Worm (Caenorhabditis elegans) whole organism, L2 larva: ENCODE data around the gene hda-1.

Source experiments
- F13H6.1 ChIP-seq: sonication (generic microtip); optimal IDR thresholded peaks from 2 replicates; lab custom pipeline; 2016; ENCODE audit warnings: missing genetic modification characterization, missing compliant biosample characterization
- aly-2 ChIP-seq: fragments of 150-350 bp; optimal IDR thresholded peaks from 2 replicates; lab custom pipeline; 2014; ENCODE audit warnings: missing biosample characterization, missing genetic modification characterization
- ama-1 ChIP-seq: fragments of 150-350 bp; optimal IDR thresholded peaks from 2 replicates; lab custom pipeline; 2018; ENCODE audit warnings: inconsistent platforms
- crh-2 ChIP-seq: sonication (generic microtip); optimal IDR thresholded peaks from 2 replicates; lab custom pipeline; 2017; ENCODE audit warnings: missing biosample characterization, missing genetic modification characterization
- egl-27 ChIP-seq: sonication (generic microtip); optimal IDR thresholded peaks from 3 replicates; lab custom pipeline; 2017; ENCODE audit warnings: missing biosample characterization, missing genetic modification reagents, missing genetic modification characterization
- elt-3 ChIP-seq: sonication (generic microtip); optimal IDR thresholded peaks from 2 replicates; lab custom pipeline; 2017; ENCODE audit warnings: missing biosample characterization, missing genetic modification characterization
- lin-39 ChIP-seq: fragments of 150-350 bp; optimal IDR thresholded peaks from 2 replicates; lab custom pipeline; 2014; ENCODE audit warnings: missing biosample characterization, missing genetic modification reagents, missing genetic modification characterization
- lsy-2 ChIP-seq, 2 experiments: fragments of 150-350 bp in 1 of 2; sonication (generic microtip) in 1 of 2; optimal IDR thresholded peaks; 2 replicates each; lab custom pipeline; 2014 to 2017; ENCODE audit warnings: missing biosample characterization in 2 of 2, missing genetic modification characterization in 2 of 2
- nhr-11 ChIP-seq: fragments of 150-350 bp; optimal IDR thresholded peaks from 2 replicates; lab custom pipeline; 2014; ENCODE audit warnings: missing biosample characterization, missing genetic modification characterization
- unc-62 ChIP-seq: fragments of 150-350 bp; optimal IDR thresholded peaks from 2 replicates; lab custom pipeline; 2014; ENCODE audit warnings: missing biosample characterization, missing genetic modification reagents, missing genetic modification characterization
- zag-1 ChIP-seq: fragments of 150-350 bp; optimal IDR thresholded peaks from 2 replicates; lab custom pipeline; 2014; ENCODE audit warnings: missing biosample characterization, missing genetic modification characterization
- ztf-11 ChIP-seq: sonication (generic microtip); optimal IDR thresholded peaks from 2 replicates; lab custom pipeline; 2017; ENCODE audit warnings: missing biosample characterization, missing genetic modification characterization

DNA sequence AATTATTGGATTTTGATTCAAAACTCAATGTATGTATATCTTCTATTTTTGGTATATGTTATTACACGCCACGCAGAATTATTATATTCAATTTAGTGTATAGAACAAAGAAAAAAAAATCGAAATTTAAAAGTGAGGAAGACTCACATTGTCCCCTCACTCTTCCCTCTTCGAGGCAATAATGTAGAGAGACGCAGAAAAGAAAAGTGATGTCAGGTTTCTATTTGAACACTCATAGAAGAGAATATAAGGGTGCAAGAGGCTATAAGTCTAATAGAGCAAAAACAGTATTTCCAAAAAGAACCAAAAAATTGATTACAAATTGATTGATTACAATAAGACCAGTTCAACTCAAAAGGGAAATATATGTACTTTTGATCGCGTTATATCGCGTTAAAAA lies 23.3 kb downstream of the hda-1 start:
- TF ChIP-seq ztf-11 (tag; lab: Kevin White, UChicago) (no peak), aly-2 (tag; lab: Kevin White, UChicago) (no peak), egl-27 (tag; lab: Kevin White, UChicago) (no peak), nhr-11 (tag; lab: Kevin White, UChicago) (no peak), lsy-2 (tag; optimal IDR thresholded peaks at IDR 0.05; lab: Kevin White, UChicago) (no peak), zag-1 (no peak), unc-62 (GFP tag; lab: Kevin White, UChicago) (no peak), elt-3 (no peak), crh-2 (tag; lab: Kevin White, UChicago) (no peak), lin-39 (tag; lab: Kevin White, UChicago) (no peak), F13H6.1 (tag; lab: Kevin White, UChicago) (no peak), ama-1 (no peak)
